Worm (Caenorhabditis elegans) whole organism, midembryonic: ENCODE results near the gene hyl-1.

ENCODE experiments used
- T22C8.4 ChIP-seq: fragments of 200-800 bp; sonication (Bioruptor generic); IDR thresholded peaks from 2 replicates; pipeline ENCODE4 v1.3.6; 2022; ENCODE audit warnings: missing genetic modification characterization, missing compliant biosample characterization
- cog-1 ChIP-seq: sonication (generic microtip); optimal IDR thresholded peaks from 2 replicates; lab custom pipeline; 2016; ENCODE audit warnings: missing genetic modification characterization, missing compliant biosample characterization
- flt-1 ChIP-seq: fragments of 200-800 bp; sonication (Bioruptor generic); IDR thresholded peaks from 2 replicates; pipeline ENCODE4 v1.3.6; 2022; ENCODE audit warnings: missing genetic modification characterization, missing compliant biosample characterization
- klf-2 ChIP-seq: fragments of 200-800 bp; sonication (Bioruptor generic); conservative IDR thresholded peaks from 2 replicates; pipeline ENCODE4 v1.3.6; 2022; ENCODE audit warnings: missing genetic modification reagents, missing genetic modification characterization, missing compliant biosample characterization
- med-1 ChIP-seq: sonication (generic microtip); optimal IDR thresholded peaks from 2 replicates; lab custom pipeline; 2017; ENCODE audit warnings: missing genetic modification characterization, mild to moderate bottlenecking, missing compliant biosample characterization, antibody characterized with exemption, missing genetic modification reagents; ENCODE audit not compliant: insufficient read depth
- tab-1 ChIP-seq: fragments of 200-800 bp; sonication (Bioruptor generic); IDR thresholded peaks from 2 replicates; pipeline ENCODE4 v1.3.6; 2022; ENCODE audit warnings: missing genetic modification characterization, missing compliant biosample characterization
- ztf-23 ChIP-seq: fragments of 200-800 bp; sonication (Bioruptor generic); IDR thresholded peaks from 2 replicates; pipeline ENCODE4 v1.3.6; 2022; ENCODE audit warnings: missing genetic modification reagents, missing genetic modification characterization, missing compliant biosample characterization
- ztf-29 ChIP-seq: fragments of 200-800 bp; sonication (Bioruptor generic); IDR thresholded peaks from 2 replicates; pipeline ENCODE4 v1.3.6; 2022; ENCODE audit warnings: missing genetic modification reagents, missing genetic modification characterization, missing compliant biosample characterization

ce11 chrIV:8514546-8514945, 24.4 kb upstream of the hyl-1 start:
- TF ChIP-seq T22C8.4 (GFP tag; lab: Robert Waterston, UW) (no peak), cog-1 (tag; lab: Kevin White, UChicago) (no peak), klf-2 (no peak), flt-1 (GFP tag; lab: Robert Waterston, UW) (no peak), ztf-29 (GFP tag; lab: Robert Waterston, UW) (no peak), tab-1 (GFP tag; lab: Robert Waterston, UW) (no peak), med-1 (no peak), ztf-23 (GFP tag; lab: Robert Waterston, UW) (no peak)
